Fruit fly (Drosophila melanogaster) whole organism, embryonic: ENCODE data around the gene CG6441.

Source experiments
- Antp ChIP-seq: fragments of 200-800 bp; sonication (Bioruptor generic); optimal IDR thresholded peaks from 3 replicates; lab custom pipeline; 2016; ENCODE audit warnings: missing biosample characterization, missing genetic modification characterization
- Blimp-1 ChIP-seq: fragments of 200-800 bp; sonication (Bioruptor generic); optimal IDR thresholded peaks from 3 replicates; lab custom pipeline; 2018; ENCODE audit warnings: missing biosample characterization, missing genetic modification characterization, mild to moderate bottlenecking, moderate library complexity, missing genetic modification reagents
- BtbVII ChIP-seq: fragments of 200-800 bp; sonication (Bioruptor generic); optimal IDR thresholded peaks from 3 replicates; lab custom pipeline; 2017; ENCODE audit warnings: missing biosample characterization, mild to moderate bottlenecking, missing genetic modification characterization
- CG10462 ChIP-seq: fragments of 200-800 bp; sonication (Bioruptor generic); optimal IDR thresholded peaks from 2 replicates; lab custom pipeline; 2016; ENCODE audit warnings: missing biosample characterization, missing genetic modification characterization
- CG10959 ChIP-seq: fragments of 200-800 bp; sonication (Bioruptor generic); IDR thresholded peaks from 2 replicates; pipeline ENCODE4 v1.3.6; 2022; ENCODE audit warnings: missing biosample characterization, missing genetic modification characterization
- CG11398 ChIP-seq: fragments of 200-800 bp; sonication (Bioruptor generic); optimal IDR thresholded peaks from 2 replicates; lab custom pipeline; 2016; ENCODE audit warnings: missing biosample characterization, missing genetic modification characterization
- CG11456 ChIP-seq: fragments of 200-800 bp; sonication (Bioruptor generic); IDR thresholded peaks from 3 replicates; pipeline ENCODE4 v1.3.6; 2022; ENCODE audit warnings: missing biosample characterization, missing genetic modification characterization
- CG11504 ChIP-seq: fragments of 200-800 bp; sonication (Bioruptor generic); optimal IDR thresholded peaks from 3 replicates; lab custom pipeline; 2019; ENCODE audit warnings: missing biosample characterization, mild to moderate bottlenecking, missing genetic modification characterization, moderate library complexity
- CG12942 ChIP-seq: fragments of 200-800 bp; sonication (Bioruptor generic); optimal IDR thresholded peaks from 3 replicates; lab custom pipeline; 2016; ENCODE audit warnings: missing biosample characterization, missing genetic modification characterization
- CG1603 ChIP-seq: fragments of 200-800 bp; sonication (Bioruptor generic); optimal IDR thresholded peaks from 2 replicates; lab custom pipeline; 2019; ENCODE audit warnings: missing biosample characterization, mild to moderate bottlenecking, missing genetic modification characterization, moderate library complexity
- CG17385 ChIP-seq: fragments of 200-800 bp; sonication (Bioruptor generic); optimal IDR thresholded peaks from 3 replicates; lab custom pipeline; 2018; ENCODE audit warnings: missing biosample characterization, mild to moderate bottlenecking, missing genetic modification characterization
- CG18764 ChIP-seq: fragments of 200-800 bp; sonication (Bioruptor generic); optimal IDR thresholded peaks from 3 replicates; lab custom pipeline; 2016; ENCODE audit warnings: missing biosample characterization, missing genetic modification characterization
- CG2875 ChIP-seq: fragments of 200-800 bp; sonication (Bioruptor generic); optimal IDR thresholded peaks from 2 replicates; lab custom pipeline; 2017; ENCODE audit warnings: missing biosample characterization, mild to moderate bottlenecking, missing genetic modification characterization, missing genetic modification reagents
- CG30403 ChIP-seq: fragments of 200-800 bp; sonication (Bioruptor generic); optimal IDR thresholded peaks from 3 replicates; lab custom pipeline; 2016; ENCODE audit warnings: missing biosample characterization, missing genetic modification characterization
- CG4424 ChIP-seq: fragments of 200-800 bp; sonication (Bioruptor generic); optimal IDR thresholded peaks from 3 replicates; lab custom pipeline; 2016; ENCODE audit warnings: missing biosample characterization, missing genetic modification characterization
- CG6654 ChIP-seq: fragments of 200-800 bp; sonication (Bioruptor generic); optimal IDR thresholded peaks from 2 replicates; lab custom pipeline; 2017; ENCODE audit warnings: missing biosample characterization, mild to moderate bottlenecking, missing genetic modification characterization
- CG7372 ChIP-seq: fragments of 200-800 bp; sonication (Bioruptor generic); IDR thresholded peaks from 2 replicates; pipeline ENCODE4 v1.3.6; 2022; ENCODE audit warnings: missing biosample characterization, missing genetic modification characterization
- CG7556 ChIP-seq: fragments of 200-800 bp; sonication (Bioruptor generic); optimal IDR thresholded peaks from 2 replicates; lab custom pipeline; 2017; ENCODE audit warnings: missing biosample characterization, mild to moderate bottlenecking, missing genetic modification characterization
- Chrac-16 ChIP-seq: fragments of 200-800 bp; sonication (Bioruptor generic); optimal IDR thresholded peaks from 3 replicates; lab custom pipeline; 2016; ENCODE audit warnings: missing biosample characterization, missing genetic modification characterization
- D19A ChIP-seq: fragments of 200-800 bp; optimal IDR thresholded peaks from 3 replicates; lab custom pipeline; 2019; ENCODE audit warnings: missing biosample characterization, mild to moderate bottlenecking, missing genetic modification characterization, moderate library complexity
- Dad ChIP-seq: fragments of 200-800 bp; sonication (Bioruptor generic); optimal IDR thresholded peaks from 3 replicates; lab custom pipeline; 2016; ENCODE audit warnings: missing biosample characterization, missing genetic modification characterization
- Drgx ChIP-seq: fragments of 200-800 bp; sonication (Bioruptor generic); IDR thresholded peaks from 2 replicates; pipeline ENCODE4 v1.3.6; 2022; ENCODE audit warnings: missing biosample characterization, missing genetic modification characterization
- Ets65A ChIP-seq: fragments of 200-800 bp; sonication (Bioruptor generic); peaks from one replicate; lab custom pipeline; 2016; ENCODE audit warnings: missing biosample characterization, missing genetic modification characterization
- Hr39 ChIP-seq: fragments of >200 bp; optimal IDR thresholded peaks from 2 replicates; lab custom pipeline; 2017
- Jarid2 ChIP-seq: fragments of 200-800 bp; sonication (Bioruptor generic); optimal IDR thresholded peaks from 3 replicates; lab custom pipeline; 2017; ENCODE audit warnings: mild to moderate bottlenecking, missing biosample characterization, missing genetic modification reagents, missing genetic modification characterization
- Kr ChIP-seq: fragments of 200-800 bp; sonication (Bioruptor generic); optimal IDR thresholded peaks from 2 replicates; lab custom pipeline; 2017; ENCODE audit warnings: missing biosample characterization, mild to moderate bottlenecking, missing genetic modification characterization
- Mad ChIP-seq: fragments of 200-800 bp; sonication (Bioruptor generic); optimal IDR thresholded peaks from 2 replicates; lab custom pipeline; 2016; ENCODE audit warnings: missing biosample characterization, missing genetic modification characterization
- Med ChIP-seq: fragments of 200-800 bp; sonication (Bioruptor generic); peaks from one replicate; lab custom pipeline; 2016; ENCODE audit warnings: missing biosample characterization, missing genetic modification characterization, mild to moderate bottlenecking, inconsistent platforms, moderate library complexity
- Meics ChIP-seq: fragments of 200-800 bp; sonication (Bioruptor generic); optimal IDR thresholded peaks from 2 replicates; lab custom pipeline; 2017; ENCODE audit warnings: missing biosample characterization, mild to moderate bottlenecking, missing genetic modification characterization
- Mrtf ChIP-seq: fragments of 200-800 bp; sonication (Bioruptor generic); IDR thresholded peaks from 3 replicates; pipeline ENCODE4 v1.3.6; 2022; ENCODE audit warnings: missing biosample characterization, missing genetic modification characterization
- NC2β ChIP-seq: fragments of 200-800 bp; sonication (Bioruptor generic); optimal IDR thresholded peaks from 2 replicates; lab custom pipeline; 2016; ENCODE audit warnings: missing biosample characterization, missing genetic modification characterization
- Nf-YB ChIP-seq: fragments of 200-800 bp; sonication (Bioruptor generic); optimal IDR thresholded peaks from 3 replicates; lab custom pipeline; 2019; ENCODE audit warnings: missing biosample characterization, mild to moderate bottlenecking, missing genetic modification characterization, moderate library complexity
- Oli ChIP-seq: fragments of 200-800 bp; sonication (Bioruptor generic); optimal IDR thresholded peaks from 2 replicates; lab custom pipeline; 2018; ENCODE audit warnings: missing biosample characterization, mild to moderate bottlenecking, missing genetic modification characterization, moderate library complexity
- Ravus ChIP-seq: fragments of 200-800 bp; sonication (Bioruptor generic); IDR thresholded peaks from 2 replicates; pipeline ENCODE4 v1.3.6; 2022; ENCODE audit warnings: missing biosample characterization, missing genetic modification characterization
- Sox102F ChIP-seq: fragments of 200-800 bp; sonication (Bioruptor generic); optimal IDR thresholded peaks from 2 replicates; lab custom pipeline; 2018; ENCODE audit warnings: missing biosample characterization, mild to moderate bottlenecking, missing genetic modification characterization, moderate library complexity
- Xrp1 ChIP-seq: fragments of 200-800 bp; sonication (Bioruptor generic); IDR thresholded peaks from 2 replicates; pipeline ENCODE4 v1.3.6; 2022; ENCODE audit warnings: missing biosample characterization, missing genetic modification characterization
- aop ChIP-seq: fragments of 200-800 bp; sonication (Bioruptor generic); IDR thresholded peaks from 2 replicates; pipeline ENCODE4 v1.3.6; 2022; ENCODE audit warnings: missing biosample characterization, missing genetic modification characterization
- bab2 ChIP-seq: fragments of 200-800 bp; sonication (Bioruptor generic); optimal IDR thresholded peaks from 2 replicates; lab custom pipeline; 2016; ENCODE audit warnings: missing biosample characterization, missing genetic modification characterization
- bigmax ChIP-seq: fragments of 200-800 bp; sonication (Bioruptor generic); optimal IDR thresholded peaks from 2 replicates; lab custom pipeline; 2018; ENCODE audit warnings: missing biosample characterization, mild to moderate bottlenecking, missing genetic modification characterization
- cato ChIP-seq: fragments of 200-800 bp; sonication (Bioruptor generic); optimal IDR thresholded peaks from 2 replicates; lab custom pipeline; 2016; ENCODE audit warnings: missing biosample characterization, missing genetic modification characterization, borderline replicate concordance
- corto ChIP-seq: fragments of 200-800 bp; sonication (Bioruptor generic); optimal IDR thresholded peaks from 2 replicates; lab custom pipeline; 2016; ENCODE audit warnings: missing biosample characterization, mild to moderate bottlenecking, missing genetic modification characterization, moderate library complexity
- danr ChIP-seq: fragments of 200-800 bp; sonication (Bioruptor generic); IDR thresholded peaks from 2 replicates; pipeline ENCODE4 v1.3.6; 2022; ENCODE audit warnings: missing biosample characterization, missing genetic modification characterization
- fru ChIP-seq: fragments of >200 bp; optimal IDR thresholded peaks from 2 replicates; lab custom pipeline; 2017
- grn ChIP-seq: fragments of 200-800 bp; sonication (Bioruptor generic); optimal IDR thresholded peaks from 3 replicates; lab custom pipeline; 2017; ENCODE audit warnings: missing biosample characterization, missing genetic modification characterization
- ken ChIP-seq: fragments of 200-800 bp; sonication (Bioruptor generic); IDR thresholded peaks from 3 replicates; pipeline ENCODE4 v1.3.6; 2022; ENCODE audit warnings: missing biosample characterization, missing genetic modification characterization
- kni ChIP-seq: fragments of 200-800 bp; sonication (Bioruptor generic); optimal IDR thresholded peaks from 3 replicates; lab custom pipeline; 2017; ENCODE audit warnings: mild to moderate bottlenecking, missing biosample characterization, missing genetic modification reagents, missing genetic modification characterization
- luna ChIP-seq: fragments of 200-800 bp; sonication (Bioruptor generic); optimal IDR thresholded peaks from 2 replicates; lab custom pipeline; 2016; ENCODE audit warnings: missing biosample characterization, missing genetic modification characterization
- pita ChIP-seq: fragments of 200-800 bp; sonication (Bioruptor generic); optimal IDR thresholded peaks from 2 replicates; lab custom pipeline; 2017; ENCODE audit warnings: missing biosample characterization, mild to moderate bottlenecking, missing genetic modification characterization
- row ChIP-seq: fragments of 200-800 bp; sonication (Bioruptor generic); IDR thresholded peaks from 3 replicates; pipeline ENCODE4 v1.3.6; 2022; ENCODE audit warnings: missing biosample characterization, missing genetic modification characterization
- sens ChIP-seq: fragments of 200-800 bp; sonication (Bioruptor generic); peaks from one replicate; lab custom pipeline; 2016; ENCODE audit warnings: missing biosample characterization, missing genetic modification characterization
- sima ChIP-seq: fragments of 200-800 bp; sonication (Bioruptor generic); optimal IDR thresholded peaks from 2 replicates; lab custom pipeline; 2016; ENCODE audit warnings: missing biosample characterization, missing genetic modification characterization
- stc ChIP-seq: fragments of 200-800 bp; sonication (Bioruptor generic); IDR thresholded peaks from 2 replicates; pipeline ENCODE4 v1.3.6; 2022; ENCODE audit warnings: missing biosample characterization, missing genetic modification characterization
- wor ChIP-seq: fragments of 200-800 bp; sonication (Bioruptor generic); IDR thresholded peaks from 2 replicates; pipeline ENCODE4 v1.3.6; 2022; ENCODE audit warnings: missing biosample characterization, missing genetic modification characterization
- zfh1 ChIP-seq: fragments of 200-800 bp; sonication (Bioruptor generic); IDR thresholded peaks from 3 replicates; pipeline ENCODE4 v1.3.6; 2022; ENCODE audit warnings: missing biosample characterization, missing genetic modification characterization

CG6441 gene

DNA sequence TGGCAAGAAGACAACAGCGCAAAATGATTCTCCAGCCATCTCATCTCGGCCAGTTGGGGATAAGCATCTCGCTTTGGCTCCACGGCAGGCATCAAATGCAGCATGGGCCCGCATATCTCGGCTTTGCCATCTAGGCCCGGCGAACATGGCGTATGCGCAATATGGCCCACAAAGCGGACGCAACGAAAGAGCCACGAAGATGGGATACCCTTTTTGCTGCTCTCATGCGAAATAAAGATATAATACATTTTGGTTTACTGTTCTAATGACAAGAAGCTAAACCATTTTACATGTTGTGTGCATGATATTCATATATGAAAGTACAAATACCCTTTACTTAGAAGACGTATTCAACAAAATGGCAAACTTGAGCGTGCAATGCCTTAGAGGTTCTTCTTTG, 48.2 kb downstream of the CG6441 start:
- TF ChIP-seq sens (GFP tag; lab: Kevin White, UChicago): peak; percentile 79
- TF ChIP-seq CG11504: peak; percentile 3
- TF ChIP-seq CG12942 (GFP tag; lab: Kevin White, UChicago): no peak
- no peak for TF ChIP-seq Chrac-16 (GFP tag; lab: Kevin White, UChicago)
- peak; percentile 31 for TF ChIP-seq Sox102F (GFP tag; lab: Kevin White, UChicago)
- TF ChIP-seq CG1603 (tag; lab: Kevin White, UChicago): peak; percentile 23
- TF ChIP-seq row (GFP tag; lab: Robert Waterston, UW): peak; percentile 34
- TF ChIP-seq luna (GFP tag; lab: Kevin White, UChicago): no peak
- no peak for TF ChIP-seq Mad
- TF ChIP-seq NC2β: no peak
- no peak for TF ChIP-seq Ravus (GFP tag; lab: Robert Waterston, UW)
- TF ChIP-seq CG10462: no peak
- TF ChIP-seq Hr39 (lab: Kevin White, UChicago): no peak
- TF ChIP-seq Xrp1 (GFP tag; lab: Robert Waterston, UW): no peak; the same call in 1 of the 2 replicates
- TF ChIP-seq bigmax: no peak
- TF ChIP-seq cato (GFP tag; lab: Kevin White, UChicago): no peak
- no peak for TF ChIP-seq CG17385 (GFP tag; lab: Kevin White, UChicago)
- no peak for TF ChIP-seq wor (GFP tag; lab: Robert Waterston, UW)
- no peak for TF ChIP-seq CG7556 (GFP tag; lab: Kevin White, UChicago)
- TF ChIP-seq bab2 (GFP tag; lab: Kevin White, UChicago): no peak
- TF ChIP-seq CG4424 (GFP tag; lab: Kevin White, UChicago): no peak
- TF ChIP-seq Nf-YB (GFP tag; lab: Kevin White, UChicago): no peak
- TF ChIP-seq BtbVII (GFP tag; lab: Kevin White, UChicago): no peak
- TF ChIP-seq CG11398 (GFP tag; lab: Kevin White, UChicago): no peak
- no peak for TF ChIP-seq zfh1
- no peak for TF ChIP-seq Jarid2 (GFP tag; lab: Kevin White, UChicago)
- TF ChIP-seq grn (GFP tag; lab: Kevin White, UChicago): peak; percentile 68
- TF ChIP-seq Drgx (GFP tag; lab: Robert Waterston, UW): peak; percentile 57
- no peak for TF ChIP-seq Mrtf (GFP tag; lab: Robert Waterston, UW)
- TF ChIP-seq CG18764 (GFP tag; lab: Kevin White, UChicago): no peak
- peak; percentile 80 for TF ChIP-seq D19A
- TF ChIP-seq Ets65A (GFP tag; lab: Kevin White, UChicago): no peak
- no peak for TF ChIP-seq sima (GFP tag; lab: Kevin White, UChicago)
- TF ChIP-seq CG6654 (GFP tag; lab: Kevin White, UChicago): no peak
- peak; percentile 17 for TF ChIP-seq CG30403 (GFP tag; lab: Kevin White, UChicago)
- TF ChIP-seq corto: no peak
- no peak for TF ChIP-seq danr (GFP tag; lab: Robert Waterston, UW)
- TF ChIP-seq aop (GFP tag; lab: Robert Waterston, UW): no peak
- no peak for TF ChIP-seq CG11456
- TF ChIP-seq Antp: no peak
- TF ChIP-seq stc (GFP tag; lab: Robert Waterston, UW): 0 out of 2 replicates have a peak, but pooled peaks have one; percentile 12
- TF ChIP-seq kni: no peak
- TF ChIP-seq Dad: no peak
- TF ChIP-seq Meics (GFP tag; lab: Kevin White, UChicago): no peak
- no peak for TF ChIP-seq ken (GFP tag; lab: Robert Waterston, UW)
- no peak for TF ChIP-seq CG2875 (GFP tag; lab: Kevin White, UChicago)
- TF ChIP-seq Kr: no peak
- no peak for TF ChIP-seq pita (GFP tag; lab: Kevin White, UChicago)
- TF ChIP-seq CG10959 (GFP tag; lab: Robert Waterston, UW): no peak
- TF ChIP-seq Blimp-1: peak; percentile 1
- TF ChIP-seq fru (lab: Kevin White, UChicago): no peak
- peak; percentile 77 for TF ChIP-seq Med (GFP tag; lab: Kevin White, UChicago)
- peak; percentile 26 for TF ChIP-seq Oli
- peak; percentile 76 for TF ChIP-seq CG7372 (GFP tag; lab: Robert Waterston, UW)
